Worm (Caenorhabditis elegans): ENCODE data around the gene npr-43.

- TF ChIP-seq B0035.1 (tag; optimal IDR thresholded peaks at IDR 0.05) (no peak), unc-62 (GFP tag; optimal IDR thresholded peaks at IDR 0.05) (no peak), C17E4.6 (GFP tag; IDR thresholded peaks at IDR 0.05) (no peak), nhr-80 (tag; optimal IDR thresholded peaks at IDR 0.05) (peak; percentile 83), Y53F4B.3 (GFP tag; IDR thresholded peaks at IDR 0.05) (no peak), ama-1 (optimal IDR thresholded peaks at IDR 0.05) (peak; percentile 6), ama-1 (GFP tag; optimal IDR thresholded peaks at IDR 0.05) (no peak), hmg-1.2 (GFP tag; IDR thresholded peaks at IDR 0.05) (no peak), nhr-27 (tag; optimal IDR thresholded peaks at IDR 0.05) (no peak), pha-4 (tag; optimal IDR thresholded peaks at IDR 0.05) (no peak), snpc-4 (GFP tag; optimal IDR thresholded peaks at IDR 0.05) (no peak), snpc-4 (tag; optimal IDR thresholded peaks at IDR 0.05) (peak in 3 of 4 experiments; percentile 50 to 72 (median 61)), dpl-1 (GFP tag; optimal IDR thresholded peaks at IDR 0.05) (no peak)
Measured at ce11 chrV:14414964-14415564, 36.2 kb upstream of the npr-43 start, which contains the start of the genes nxf-1 and C15H11.11.

Data from whole organism, young adult.